Worm (Caenorhabditis elegans) whole organism, young adult: Measurements from ENCODE around the gene dmsr-10.

Experiments used
- B0035.1 ChIP-seq: sonication (generic microtip); optimal IDR thresholded peaks from 2 replicates; lab custom pipeline; 2016; ENCODE audit warnings: missing genetic modification characterization, mild to moderate bottlenecking, missing compliant biosample characterization, missing genotype, missing genetic modification reagents
- B0261.1 ChIP-seq: sonication (generic microtip); optimal IDR thresholded peaks from 2 replicates; lab custom pipeline; 2016; ENCODE audit warnings: mild to moderate bottlenecking, missing genetic modification characterization, moderate library complexity, missing compliant biosample characterization
- F10E7.11 ChIP-seq: sonication (generic microtip); optimal IDR thresholded peaks from 2 replicates; lab custom pipeline; 2017; ENCODE audit warnings: mild to moderate bottlenecking, missing genetic modification characterization, moderate library complexity, missing compliant biosample characterization
- F52B5.7 ChIP-seq: sonication (generic microtip); optimal IDR thresholded peaks from 2 replicates; lab custom pipeline; 2016; ENCODE audit warnings: mild to moderate bottlenecking, missing genetic modification characterization, missing compliant biosample characterization
- F55B11.4 ChIP-seq: sonication (generic microtip); optimal IDR thresholded peaks from 2 replicates; lab custom pipeline; 2016; ENCODE audit warnings: missing compliant biosample characterization, missing genetic modification characterization, borderline replicate concordance; ENCODE audit not compliant: insufficient read depth
- Y53G8AR.9 ChIP-seq: fragments of 200-800 bp; sonication (Bioruptor generic); conservative IDR thresholded peaks from 2 replicates; pipeline ENCODE4 v1.3.6; 2022; ENCODE audit warnings: missing genetic modification reagents, missing genetic modification characterization, missing compliant biosample characterization
- Y95B8A.8 ChIP-seq: fragments of 200-800 bp; sonication (Bioruptor generic); IDR thresholded peaks from 2 replicates; pipeline ENCODE4 v1.3.6; 2022; ENCODE audit warnings: missing genetic modification reagents, missing genetic modification characterization, missing compliant biosample characterization
- ama-1 ChIP-seq, 3 experiments: fragments of 150-350 bp in 1 of 3; sonication (generic microtip) in 2 of 3; optimal IDR thresholded peaks; 2 replicates each; lab custom pipeline; 2014 to 2018; ENCODE audit warnings: missing biosample characterization in 2 of 3, missing genetic modification characterization in 2 of 3, missing genetic modification reagents in 2 of 3
- ccch-3 ChIP-seq: fragments of 200-800 bp; sonication (Bioruptor generic); optimal IDR thresholded peaks from 2 replicates; lab custom pipeline; 2018; ENCODE audit warnings: mild to moderate bottlenecking, missing genetic modification characterization, missing compliant biosample characterization
- cebp-2 ChIP-seq: fragments of 200-800 bp; sonication (Bioruptor generic); IDR thresholded peaks from 2 replicates; pipeline ENCODE4 v1.3.6; 2022; ENCODE audit warnings: missing genetic modification characterization, missing compliant biosample characterization
- dox-1 ChIP-seq: fragments of 200-800 bp; sonication (Bioruptor generic); IDR thresholded peaks from 2 replicates; pipeline ENCODE4 v1.3.6; 2022; ENCODE audit warnings: missing genetic modification reagents, missing genetic modification characterization, missing compliant biosample characterization
- dpl-1 ChIP-seq: fragments of 150-350 bp; optimal IDR thresholded peaks from 2 replicates; lab custom pipeline; 2014; ENCODE audit warnings: missing biosample characterization, missing genetic modification reagents, missing genetic modification characterization
- efl-1 ChIP-seq: fragments of 150-350 bp; optimal IDR thresholded peaks from 2 replicates; lab custom pipeline; 2014; ENCODE audit warnings: missing biosample characterization, missing genetic modification reagents, missing genetic modification characterization
- ekl-4 ChIP-seq: fragments of 200-800 bp; sonication (Bioruptor generic); IDR thresholded peaks from 2 replicates; pipeline ENCODE4 v1.3.6; 2022; ENCODE audit warnings: missing genetic modification reagents, missing genetic modification characterization, missing compliant biosample characterization
- hlh-12 ChIP-seq: sonication (generic microtip); optimal IDR thresholded peaks from 2 replicates; lab custom pipeline; 2016; ENCODE audit warnings: missing genetic modification characterization, missing compliant biosample characterization
- hmg-1.2 ChIP-seq: fragments of 200-800 bp; sonication (Bioruptor generic); IDR thresholded peaks from 2 replicates; pipeline ENCODE4 v1.3.6; 2022; ENCODE audit warnings: missing genetic modification reagents, missing genetic modification characterization, missing compliant biosample characterization
- hmg-20 ChIP-seq: fragments of 200-800 bp; sonication (Bioruptor generic); IDR thresholded peaks from 2 replicates; pipeline ENCODE4 v1.3.6; 2022; ENCODE audit warnings: missing genetic modification reagents, missing genetic modification characterization, missing compliant biosample characterization
- let-526 ChIP-seq: fragments of 200-800 bp; sonication (Bioruptor generic); IDR thresholded peaks from 2 replicates; pipeline ENCODE4 v1.3.6; 2022; ENCODE audit warnings: missing genetic modification reagents, missing genetic modification characterization, missing compliant biosample characterization
- lin-40 ChIP-seq: sonication (generic microtip); optimal IDR thresholded peaks from 2 replicates; lab custom pipeline; 2016; ENCODE audit warnings: missing genetic modification characterization, mild to moderate bottlenecking, missing compliant biosample characterization, missing genotype, missing genetic modification reagents
- lsy-27 ChIP-seq: sonication (generic microtip); optimal IDR thresholded peaks from 2 replicates; lab custom pipeline; 2017; ENCODE audit warnings: missing genetic modification characterization, mild to moderate bottlenecking, missing compliant biosample characterization, antibody characterized with exemption, missing genotype, borderline replicate concordance; ENCODE audit not compliant: insufficient read depth
- madf-10 ChIP-seq: sonication (generic microtip); optimal IDR thresholded peaks from 2 replicates; lab custom pipeline; 2016; ENCODE audit warnings: mild to moderate bottlenecking, missing genetic modification characterization, missing compliant biosample characterization
- madf-6 ChIP-seq: fragments of 200-800 bp; sonication (Bioruptor generic); IDR thresholded peaks from 2 replicates; pipeline ENCODE4 v1.3.6; 2022; ENCODE audit warnings: missing genetic modification reagents, missing genetic modification characterization, missing compliant biosample characterization
- mxl-1 ChIP-seq: sonication (generic microtip); optimal IDR thresholded peaks from 2 replicates; lab custom pipeline; 2016; ENCODE audit warnings: missing genetic modification characterization, missing compliant biosample characterization
- nfya-1 ChIP-seq: sonication (generic microtip); optimal IDR thresholded peaks from 2 replicates; lab custom pipeline; 2017; ENCODE audit warnings: antibody characterized with exemption, missing compliant biosample characterization, missing genetic modification characterization, borderline replicate concordance; ENCODE audit not compliant: insufficient read depth
- nfya-2 ChIP-seq: fragments of 200-800 bp; sonication (Bioruptor generic); IDR thresholded peaks from 2 replicates; pipeline ENCODE4 v1.3.6; 2022; ENCODE audit warnings: missing genetic modification reagents, missing genetic modification characterization, missing compliant biosample characterization
- nfyb-1 ChIP-seq: fragments of 200-800 bp; sonication (Bioruptor generic); IDR thresholded peaks from 2 replicates; pipeline ENCODE4 v1.3.6; 2022; ENCODE audit warnings: missing genetic modification reagents, missing genetic modification characterization, missing compliant biosample characterization
- nhr-179 ChIP-seq: sonication (generic microtip); optimal IDR thresholded peaks from 2 replicates; lab custom pipeline; 2016; ENCODE audit warnings: mild to moderate bottlenecking, missing genetic modification characterization, missing compliant biosample characterization
- nhr-27 ChIP-seq: fragments of 200-800 bp; sonication (Bioruptor generic); optimal IDR thresholded peaks from 2 replicates; lab custom pipeline; 2018; ENCODE audit warnings: mild to moderate bottlenecking, missing genetic modification characterization, moderate library complexity, missing compliant biosample characterization
- sptf-2 ChIP-seq: fragments of 200-800 bp; sonication (Bioruptor generic); optimal IDR thresholded peaks from 2 replicates; lab custom pipeline; 2018; ENCODE audit warnings: mild to moderate bottlenecking, missing genetic modification characterization, missing compliant biosample characterization
- tbx-9 ChIP-seq: sonication (generic microtip); optimal IDR thresholded peaks from 2 replicates; lab custom pipeline; 2016; ENCODE audit warnings: borderline replicate concordance, missing genetic modification characterization, inconsistent platforms, missing compliant biosample characterization
- tlf-1 ChIP-seq: fragments of 200-800 bp; sonication (Bioruptor generic); optimal IDR thresholded peaks from 2 replicates; lab custom pipeline; 2018; ENCODE audit warnings: mild to moderate bottlenecking, missing genetic modification characterization, missing compliant biosample characterization
- unc-62 ChIP-seq: fragments of 150-350 bp; optimal IDR thresholded peaks from 2 replicates; lab custom pipeline; 2014; ENCODE audit warnings: missing biosample characterization, missing genetic modification reagents, missing genetic modification characterization
- ztf-22 ChIP-seq: fragments of 200-800 bp; sonication (Bioruptor generic); optimal IDR thresholded peaks from 2 replicates; lab custom pipeline; 2018; ENCODE audit warnings: mild to moderate bottlenecking, missing genetic modification characterization, moderate library complexity, missing compliant biosample characterization
- ztf-6 ChIP-seq: fragments of 200-800 bp; sonication (Bioruptor generic); IDR thresholded peaks from 2 replicates; pipeline ENCODE4 v1.3.6; 2022; ENCODE audit warnings: missing genetic modification reagents, missing genetic modification characterization, missing compliant biosample characterization

The dmsr-10 gene

DNA sequence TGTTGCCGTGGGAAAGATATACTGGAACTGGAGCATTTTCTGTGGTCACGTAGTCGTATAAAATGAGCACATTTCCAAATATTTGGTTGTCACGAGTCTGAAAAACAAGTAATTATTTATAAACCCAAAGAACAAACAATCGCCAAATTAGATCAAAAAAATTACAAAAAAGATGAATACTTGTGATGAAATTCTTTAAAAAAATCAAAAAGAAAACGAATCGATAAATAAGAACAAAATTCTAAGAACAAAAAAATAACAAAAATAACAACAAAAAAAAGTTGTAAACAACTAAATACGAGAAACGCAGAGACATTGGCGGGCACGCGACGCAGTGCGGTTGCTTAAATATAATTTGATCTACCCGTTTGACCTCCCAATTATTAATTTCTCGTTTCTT is 28.0 kb downstream of the dmsr-10 start, which contains the start of gene ZC404.16:
Gene ZC404.16, minus strand, starts transcription at position 101 of the 400 bp plus-strand sequence.
- TF ChIP-seq madf-6 (GFP tag; lab: Robert Waterston, UW) (peak; percentile 64), efl-1 (peak; percentile 39), lin-40 (tag; lab: Kevin White, UChicago) (no peak), hmg-1.2 (GFP tag; lab: Robert Waterston, UW) (no peak), B0261.1 (tag; lab: Kevin White, UChicago) (no peak), nhr-179 (tag; lab: Kevin White, UChicago) (no peak), hlh-12 (no peak), nfya-1 (no peak), ztf-6 (GFP tag; lab: Robert Waterston, UW) (no peak)

DNA sequence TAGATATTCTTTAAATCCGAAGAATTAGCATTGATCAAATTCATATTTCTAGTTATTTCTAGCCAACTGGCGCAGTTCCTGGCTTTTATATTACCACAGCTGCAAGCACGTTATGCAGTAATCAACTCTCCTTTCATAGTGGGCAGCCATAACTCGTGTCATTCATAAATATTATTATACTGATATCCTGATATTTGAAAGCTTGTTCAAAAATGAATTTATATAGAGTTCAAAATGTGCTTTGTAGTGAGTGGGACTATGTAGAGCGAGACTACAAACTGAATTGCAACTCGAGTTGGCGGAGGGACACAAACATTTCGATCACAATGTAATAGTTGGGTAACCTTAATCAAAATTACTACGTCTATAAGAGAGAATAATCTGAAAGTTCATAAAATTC is 30.1 kb downstream of the dmsr-10 start, which contains the start of gene srh-30:
Gene srh-30, minus strand, starts transcription at position 101 of the 400 bp plus-strand sequence.
- no peak for TF ChIP-seq nfyb-1 (GFP tag; lab: Robert Waterston, UW)
- no peak for TF ChIP-seq tlf-1 (GFP tag; lab: Kevin White, UChicago)
- TF ChIP-seq unc-62 (GFP tag; lab: Kevin White, UChicago), result no peak
- no peak for TF ChIP-seq dox-1 (GFP tag; lab: Robert Waterston, UW)
- TF ChIP-seq let-526 (GFP tag; lab: Robert Waterston, UW), result no peak
- TF ChIP-seq ztf-22 (GFP tag; lab: Kevin White, UChicago), result no peak
- TF ChIP-seq nfya-2 (GFP tag; lab: Robert Waterston, UW), result no peak
- no peak for TF ChIP-seq madf-6 (GFP tag; lab: Robert Waterston, UW)
- no peak for TF ChIP-seq ama-1 (optimal IDR thresholded peaks at IDR 0.05; lab: Kevin White, UChicago)
- no peak for TF ChIP-seq ama-1 (GFP tag; optimal IDR thresholded peaks at IDR 0.05; lab: Kevin White, UChicago)
- no peak for TF ChIP-seq tbx-9 (tag; lab: Kevin White, UChicago)
- no peak for TF ChIP-seq F55B11.4 (tag; lab: Kevin White, UChicago)
- no peak for TF ChIP-seq dpl-1 (GFP tag; lab: Kevin White, UChicago)
- TF ChIP-seq B0035.1 (tag; lab: Kevin White, UChicago), result no peak
- no peak for TF ChIP-seq mxl-1 (tag; lab: Kevin White, UChicago)
- no peak for TF ChIP-seq F10E7.11 (tag; lab: Kevin White, UChicago)
- no peak for TF ChIP-seq cebp-2 (GFP tag; lab: Robert Waterston, UW)

DNA sequence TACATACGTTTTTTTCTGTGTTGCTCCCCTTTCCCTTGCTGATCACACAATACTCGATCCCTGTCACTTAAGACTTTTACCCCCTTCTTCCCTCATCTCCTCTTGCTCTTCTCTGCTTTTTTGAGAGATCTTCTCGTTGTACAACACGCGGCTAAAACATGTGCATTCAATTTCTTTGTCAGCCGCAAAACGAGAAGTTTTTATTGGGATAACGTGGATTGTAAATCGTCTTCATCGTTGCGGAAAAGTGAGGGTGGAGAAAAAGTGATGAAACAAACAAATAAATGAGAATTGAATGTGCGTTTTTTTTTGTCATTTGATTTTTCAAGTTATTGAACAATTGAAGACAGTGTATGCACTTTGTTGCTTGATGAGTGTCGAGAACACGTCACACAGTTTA is 32.3 kb downstream of the dmsr-10 start:
- TF ChIP-seq F52B5.7 (tag; lab: Kevin White, UChicago), result no peak
- TF ChIP-seq F55B11.4 (tag; lab: Kevin White, UChicago), result no peak
- no peak for TF ChIP-seq B0261.1 (tag; lab: Kevin White, UChicago)
- no peak for TF ChIP-seq hlh-12
- no peak for TF ChIP-seq lin-40 (tag; lab: Kevin White, UChicago)
- TF ChIP-seq tbx-9 (tag; lab: Kevin White, UChicago), result no peak
- TF ChIP-seq madf-10, result no peak
- no peak for TF ChIP-seq ztf-6 (GFP tag; lab: Robert Waterston, UW)

DNA sequence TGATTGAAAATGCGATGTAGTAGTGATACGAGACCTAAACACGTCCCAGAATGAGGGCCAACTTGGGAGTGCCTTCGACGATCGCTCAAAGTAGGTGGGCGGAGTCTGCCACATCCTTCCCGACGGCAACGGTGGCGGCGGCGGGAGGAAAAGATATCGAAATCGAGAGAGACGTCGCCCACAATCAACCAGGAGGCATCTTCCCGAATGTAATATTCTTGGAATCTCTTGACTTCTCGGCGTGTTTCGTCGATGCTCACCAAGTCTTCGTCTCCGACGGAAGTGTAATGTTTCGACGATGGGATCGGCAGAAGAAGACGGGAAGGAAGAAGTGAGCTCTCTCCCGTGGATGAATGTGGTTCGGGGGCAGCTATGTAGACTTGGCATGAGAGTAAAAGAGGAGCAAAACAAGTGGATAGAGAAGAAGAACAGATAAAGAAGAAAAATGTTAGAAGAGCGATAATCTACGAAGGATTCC is 33.3 kb downstream of the dmsr-10 start, which contains the start of the genes T25F10.1 and clik-1:
Gene T25F10.1, plus strand, starts transcription at position 51 of the 478 bp plus-strand sequence.
Gene clik-1, minus strand, starts transcription at position 281 of the 478 bp plus-strand sequence.
- TF ChIP-seq sptf-2 (GFP tag; lab: Kevin White, UChicago) (no peak), F10E7.11 (tag; lab: Kevin White, UChicago) (no peak), lsy-27 (no peak), ccch-3 (GFP tag; lab: Kevin White, UChicago) (no peak), hmg-20 (GFP tag; lab: Robert Waterston, UW) (no peak), dpl-1 (GFP tag; lab: Kevin White, UChicago) (no peak), nhr-27 (tag; lab: Kevin White, UChicago) (no peak), hmg-1.2 (GFP tag; lab: Robert Waterston, UW) (no peak), Y95B8A.8 (GFP tag; lab: Robert Waterston, UW) (no peak), madf-10 (no peak), Y53G8AR.9 (GFP tag; lab: Robert Waterston, UW) (no peak), ztf-6 (GFP tag; lab: Robert Waterston, UW) (no peak), ekl-4 (GFP tag; lab: Robert Waterston, UW) (no peak)
